Worm (Caenorhabditis elegans) whole organism, L4 larva: ENCODE data around the gene C33F10.11.

Source experiments
- D1046.2 ChIP-seq: fragments of 200-800 bp; sonication (Bioruptor generic); IDR thresholded peaks from 2 replicates; pipeline ENCODE4 v1.3.6; 2022; ENCODE audit warnings: missing genetic modification characterization, missing compliant biosample characterization
- F49E8.2 ChIP-seq: sonication (generic microtip); optimal IDR thresholded peaks from 2 replicates; lab custom pipeline; 2016; ENCODE audit warnings: missing compliant biosample characterization, mild to moderate bottlenecking, missing genetic modification characterization, borderline replicate concordance
- R02D3.7 ChIP-seq: fragments of 150-350 bp; sonication (generic microtip); optimal IDR thresholded peaks from 3 replicates; lab custom pipeline; 2014; ENCODE audit warnings: missing biosample characterization, missing genetic modification characterization
- T20F7.1 ChIP-seq: fragments of 200-800 bp; sonication (Bioruptor generic); optimal IDR thresholded peaks from 2 replicates; lab custom pipeline; 2018; ENCODE audit warnings: mild to moderate bottlenecking, missing genetic modification characterization, missing compliant biosample characterization
- T26A8.4 ChIP-seq: fragments of 200-800 bp; sonication (Bioruptor generic); IDR thresholded peaks from 2 replicates; pipeline ENCODE4 v1.3.6; 2022; ENCODE audit warnings: missing genetic modification characterization, missing compliant biosample characterization
- Y48G9A.11 ChIP-seq: fragments of 200-800 bp; sonication (Bioruptor generic); IDR thresholded peaks from 2 replicates; pipeline ENCODE4 v1.3.6; 2022; ENCODE audit warnings: missing genetic modification reagents, missing genetic modification characterization, missing compliant biosample characterization
- ZK546.5 ChIP-seq, 2 experiments: sonication (generic microtip); optimal IDR thresholded peaks; 2 replicates each; lab custom pipeline; 2017; ENCODE audit warnings: missing biosample characterization in 2 of 2, missing genetic modification characterization in 2 of 2
- aha-1 ChIP-seq: fragments of 150-350 bp; peaks from one replicate; lab custom pipeline; 2014; ENCODE audit warnings: missing biosample characterization, missing genetic modification characterization
- aly-2 ChIP-seq: sonication (generic microtip); optimal IDR thresholded peaks from 2 replicates; lab custom pipeline; 2018; ENCODE audit warnings: missing biosample characterization, missing genetic modification characterization
- ama-1 ChIP-seq: fragments of 150-350 bp; optimal IDR thresholded peaks from 2 replicates; lab custom pipeline; 2014; ENCODE audit warnings: inconsistent platforms, mixed read lengths
- arid-1 ChIP-seq: fragments of 200-800 bp; sonication (Bioruptor generic); conservative IDR thresholded peaks from 2 replicates; pipeline ENCODE4 v1.3.6; 2022; ENCODE audit warnings: missing genetic modification reagents, missing genetic modification characterization, missing compliant biosample characterization
- ceh-44 ChIP-seq: fragments of 200-800 bp; sonication (Bioruptor generic); IDR thresholded peaks from 2 replicates; pipeline ENCODE4 v1.3.6; 2022; ENCODE audit warnings: missing genetic modification reagents, missing genetic modification characterization, missing compliant biosample characterization
- ceh-62 ChIP-seq: sonication (generic microtip); optimal IDR thresholded peaks from 2 replicates; lab custom pipeline; 2017; ENCODE audit warnings: missing biosample characterization, missing genetic modification characterization
- ces-1 ChIP-seq: fragments of 150-350 bp; sonication (generic microtip); optimal IDR thresholded peaks from 4 replicates; lab custom pipeline; 2014; ENCODE audit warnings: missing biosample characterization, missing genetic modification reagents, missing genetic modification characterization
- ctbp-1 ChIP-seq: fragments of 200-800 bp; sonication (Bioruptor generic); IDR thresholded peaks from 2 replicates; pipeline ENCODE4 v1.3.6; 2022; ENCODE audit warnings: missing genetic modification reagents, missing genetic modification characterization, missing compliant biosample characterization
- daf-16 ChIP-seq, 3 experiments: sonication (generic microtip); optimal IDR thresholded peaks; 2 replicates each; lab custom pipeline; 2016 to 2017; ENCODE audit warnings: missing genetic modification characterization in 3 of 3, missing genetic modification reagents in 3 of 3, mild to moderate bottlenecking in 2 of 3, missing compliant biosample characterization in 2 of 3, missing biosample characterization in 1 of 3, moderate library complexity in 1 of 3
- dmd-6 ChIP-seq: fragments of 200-800 bp; sonication (Bioruptor generic); IDR thresholded peaks from 2 replicates; pipeline ENCODE4 v1.3.6; 2022; ENCODE audit warnings: missing genetic modification reagents, missing genetic modification characterization, missing compliant biosample characterization
- dpl-1 ChIP-seq: fragments of 150-350 bp; optimal IDR thresholded peaks from 2 replicates; lab custom pipeline; 2014; ENCODE audit warnings: missing biosample characterization, missing genetic modification reagents, missing genetic modification characterization
- dve-1 ChIP-seq: sonication (generic microtip); optimal IDR thresholded peaks from 2 replicates; lab custom pipeline; 2017; ENCODE audit warnings: antibody characterized with exemption, mild to moderate bottlenecking, missing genetic modification characterization, missing compliant biosample characterization; ENCODE audit not compliant: insufficient read depth
- hlh-11 ChIP-seq: fragments of 200-800 bp; sonication (Bioruptor generic); optimal IDR thresholded peaks from 2 replicates; lab custom pipeline; 2018; ENCODE audit warnings: mild to moderate bottlenecking, missing genetic modification characterization, missing compliant biosample characterization
- hlh-30 ChIP-seq: sonication (generic microtip); optimal IDR thresholded peaks from 2 replicates; lab custom pipeline; 2017; ENCODE audit warnings: antibody characterized with exemption, mild to moderate bottlenecking, missing genetic modification characterization, missing compliant biosample characterization; ENCODE audit not compliant: insufficient read depth
- hmg-1.1 ChIP-seq: fragments of 200-800 bp; sonication (Bioruptor generic); IDR thresholded peaks from 2 replicates; pipeline ENCODE4 v1.3.6; 2022; ENCODE audit warnings: missing genetic modification reagents, missing genetic modification characterization, missing compliant biosample characterization
- lin-13 ChIP-seq: fragments of 150-350 bp; optimal IDR thresholded peaks from 2 replicates; lab custom pipeline; 2014; ENCODE audit warnings: missing biosample characterization, missing genetic modification reagents, missing genetic modification characterization
- lin-15B ChIP-seq: fragments of 150-350 bp; sonication (generic microtip); optimal IDR thresholded peaks from 3 replicates; lab custom pipeline; 2014; ENCODE audit warnings: missing biosample characterization, missing genetic modification characterization
- lsy-2 ChIP-seq, 2 experiments: fragments of 150-350 bp in 1 of 2; sonication (generic microtip) in 1 of 2; optimal IDR thresholded peaks; 2 replicates each; lab custom pipeline; 2014 to 2017; ENCODE audit warnings: missing biosample characterization in 2 of 2, missing genetic modification characterization in 2 of 2
- madf-9 ChIP-seq: fragments of 200-800 bp; sonication (Bioruptor generic); conservative IDR thresholded peaks from 2 replicates; pipeline ENCODE4 v1.3.6; 2022; ENCODE audit warnings: missing genetic modification reagents, missing genetic modification characterization, missing compliant biosample characterization
- mdl-1 ChIP-seq, 2 experiments: fragments of 150-350 bp in 1 of 2; sonication (generic microtip) in 1 of 2; optimal IDR thresholded peaks; 2 replicates each; lab custom pipeline; 2014 to 2017; ENCODE audit warnings: missing biosample characterization in 2 of 2, missing genetic modification characterization in 2 of 2
- mdt-29 ChIP-seq: fragments of 200-800 bp; sonication (Bioruptor generic); IDR thresholded peaks from 2 replicates; pipeline ENCODE4 v1.3.6; 2022; ENCODE audit warnings: missing genetic modification reagents, missing genetic modification characterization, missing compliant biosample characterization
- mep-1 ChIP-seq: fragments of 150-350 bp; sonication (generic microtip); optimal IDR thresholded peaks from 3 replicates; lab custom pipeline; 2014; ENCODE audit warnings: missing biosample characterization, missing genetic modification characterization
- mxl-3 ChIP-seq: fragments of 200-800 bp; sonication (Bioruptor generic); optimal IDR thresholded peaks from 2 replicates; lab custom pipeline; 2018; ENCODE audit warnings: mild to moderate bottlenecking, missing genetic modification characterization, missing compliant biosample characterization
- nhr-102 ChIP-seq: sonication (generic microtip); optimal IDR thresholded peaks from 2 replicates; lab custom pipeline; 2016; ENCODE audit warnings: mild to moderate bottlenecking, missing genetic modification characterization, moderate library complexity, missing compliant biosample characterization
- nhr-11 ChIP-seq: fragments of 150-350 bp; optimal IDR thresholded peaks from 2 replicates; lab custom pipeline; 2014; ENCODE audit warnings: missing biosample characterization, missing genetic modification characterization
- nhr-111 ChIP-seq: fragments of 200-800 bp; sonication (Bioruptor generic); optimal IDR thresholded peaks from 2 replicates; lab custom pipeline; 2018; ENCODE audit warnings: mild to moderate bottlenecking, missing genetic modification characterization, missing compliant biosample characterization
- nhr-28 ChIP-seq: fragments of 150-350 bp; optimal IDR thresholded peaks from 2 replicates; lab custom pipeline; 2014; ENCODE audit warnings: missing biosample characterization, missing genetic modification characterization
- nhr-41 ChIP-seq: fragments of 200-800 bp; sonication (Bioruptor generic); IDR thresholded peaks from 2 replicates; pipeline ENCODE4 v1.3.6; 2022; ENCODE audit warnings: missing genetic modification reagents, missing genetic modification characterization, missing compliant biosample characterization
- nhr-42 ChIP-seq: fragments of 200-800 bp; sonication (Bioruptor generic); IDR thresholded peaks from 2 replicates; pipeline ENCODE4 v1.3.6; 2022; ENCODE audit warnings: missing genetic modification characterization, missing compliant biosample characterization
- nhr-6 ChIP-seq: fragments of 150-350 bp; optimal IDR thresholded peaks from 2 replicates; lab custom pipeline; 2014; ENCODE audit warnings: missing biosample characterization, missing genetic modification characterization
- php-3 ChIP-seq: fragments of 200-800 bp; sonication (Bioruptor generic); IDR thresholded peaks from 2 replicates; pipeline ENCODE4 v1.3.6; 2022; ENCODE audit warnings: missing genetic modification reagents, missing genetic modification characterization, missing compliant biosample characterization
- sdz-12 ChIP-seq: fragments of 200-800 bp; sonication (Bioruptor generic); optimal IDR thresholded peaks from 2 replicates; lab custom pipeline; 2018; ENCODE audit warnings: mild to moderate bottlenecking, missing genetic modification characterization, missing compliant biosample characterization
- set-16 ChIP-seq: fragments of 200-800 bp; sonication (Bioruptor generic); IDR thresholded peaks from 2 replicates; pipeline ENCODE4 v1.3.6; 2022; ENCODE audit warnings: missing genetic modification reagents, missing genetic modification characterization, missing compliant biosample characterization
- skn-1 ChIP-seq: fragments of 150-350 bp; optimal IDR thresholded peaks from 2 replicates; lab custom pipeline; 2014; ENCODE audit warnings: missing biosample characterization, missing genetic modification characterization
- snpc-4 ChIP-seq: fragments of 150-350 bp; optimal IDR thresholded peaks from 2 replicates; lab custom pipeline; 2014; ENCODE audit warnings: missing biosample characterization, missing genetic modification characterization
- spr-1 ChIP-seq: sonication (generic microtip); optimal IDR thresholded peaks from 2 replicates; lab custom pipeline; 2016; ENCODE audit warnings: mild to moderate bottlenecking, missing genetic modification characterization, missing compliant biosample characterization
- spr-3 ChIP-seq: fragments of 200-800 bp; sonication (Bioruptor generic); optimal IDR thresholded peaks from 2 replicates; lab custom pipeline; 2018; ENCODE audit warnings: mild to moderate bottlenecking, missing genetic modification characterization, missing compliant biosample characterization
- tag-97 ChIP-seq: fragments of 200-800 bp; sonication (Bioruptor generic); IDR thresholded peaks from 2 replicates; pipeline ENCODE4 v1.3.6; 2022; ENCODE audit warnings: missing genetic modification characterization, missing compliant biosample characterization
- zfp-2 ChIP-seq: sonication (generic microtip); optimal IDR thresholded peaks from 2 replicates; lab custom pipeline; 2016; ENCODE audit warnings: mild to moderate bottlenecking, missing genetic modification characterization, missing compliant biosample characterization
- ztf-7 ChIP-seq: fragments of 150-350 bp; optimal IDR thresholded peaks from 2 replicates; lab custom pipeline; 2014; ENCODE audit warnings: missing biosample characterization, missing genetic modification characterization

The C33F10.11 gene

ce11 chrII:4857086-4857485, 22.4 kb upstream of the C33F10.11 start (continued):
- TF ChIP-seq lsy-2 (tag; optimal IDR thresholded peaks at IDR 0.05; lab: Kevin White, UChicago) (peak in 1 of 2 experiments; percentile 27), mdl-1 (tag; optimal IDR thresholded peaks at IDR 0.05; lab: Kevin White, UChicago) (peak in 1 of 2 experiments; percentile 1), dve-1 (tag; lab: Kevin White, UChicago) (peak; percentile 48), T20F7.1 (no peak)
- TF ChIP-seq, all 104 proteins: peak for 15

ce11 chrII:4856113-4856512, 21.5 kb upstream of the C33F10.11 start:
- TF ChIP-seq dve-1 (tag; lab: Kevin White, UChicago) (peak; percentile 48), hlh-11 (tag; lab: Kevin White, UChicago) (peak; percentile 50), D1046.2 (GFP tag; lab: Robert Waterston, UW) (no peak), dmd-6 (GFP tag; lab: Robert Waterston, UW) (peak; percentile 24; the same call in 1 of the 2 replicates), ztf-7 (tag; lab: Kevin White, UChicago) (no peak), Y48G9A.11 (GFP tag; lab: Robert Waterston, UW) (no peak), hlh-30 (peak; percentile 89), mep-1 (peak; percentile 11), nhr-28 (tag; lab: Kevin White, UChicago) (peak; percentile 14), aha-1 (tag; lab: Kevin White, UChicago) (peak; percentile 13), lin-13 (peak; percentile 19), ceh-44 (no peak), nhr-11 (peak; percentile 17), daf-16 (GFP tag; optimal IDR thresholded peaks at IDR 0.05; lab: Kevin White, UChicago) (no peak), daf-16 (tag; optimal IDR thresholded peaks at IDR 0.05; lab: Kevin White, UChicago) (peak; percentile 2), zfp-2 (tag; lab: Kevin White, UChicago) (no peak), mdt-29 (0 out of 2 replicates have a peak, but pooled peaks have one; percentile 58), lsy-2 (tag; optimal IDR thresholded peaks at IDR 0.05; lab: Kevin White, UChicago) (peak in 1 of 2 experiments; percentile 59), mdl-1 (tag; optimal IDR thresholded peaks at IDR 0.05; lab: Kevin White, UChicago) (peak in 1 of 2 experiments; percentile 36), T20F7.1 (peak; percentile 32)

- TF ChIP-seq snpc-4 (tag; lab: Kevin White, UChicago) (no peak), ces-1 (GFP tag; lab: Kevin White, UChicago) (peak; percentile 48), ztf-7 (tag; lab: Kevin White, UChicago) (no peak), ama-1 (lab: Kevin White, UChicago) (no peak), nhr-6 (tag; lab: Kevin White, UChicago) (no peak), nhr-41 (no peak), zfp-2 (tag; lab: Kevin White, UChicago) (no peak), lin-13 (no peak), set-16 (GFP tag; lab: Robert Waterston, UW) (no peak), ceh-44 (no peak), sdz-12 (GFP tag; lab: Kevin White, UChicago) (no peak), nhr-111 (GFP tag; lab: Kevin White, UChicago) (no peak), nhr-11 (no peak), ctbp-1 (GFP tag; lab: Robert Waterston, UW) (no peak), F49E8.2 (tag; lab: Kevin White, UChicago) (no peak), T26A8.4 (GFP tag; lab: Robert Waterston, UW) (no peak), nhr-102 (tag; lab: Kevin White, UChicago) (no peak), madf-9 (GFP tag; lab: Robert Waterston, UW) (no peak), lin-15B (no peak), spr-3 (GFP tag; lab: Kevin White, UChicago) (no peak), dmd-6 (GFP tag; lab: Robert Waterston, UW) (0 out of 2 replicates have a peak, but pooled peaks have one; percentile 9), ceh-62 (tag; lab: Kevin White, UChicago) (no peak), dpl-1 (peak; percentile 13), ZK546.5 (tag; optimal IDR thresholded peaks at IDR 0.05; lab: Kevin White, UChicago) (no peak), R02D3.7 (tag; lab: Kevin White, UChicago) (no peak), spr-1 (tag; lab: Kevin White, UChicago) (no peak), aly-2 (no peak), mxl-3 (no peak), mep-1 (no peak), arid-1 (GFP tag; lab: Robert Waterston, UW) (no peak), skn-1 (tag; lab: Kevin White, UChicago) (no peak), php-3 (GFP tag; lab: Robert Waterston, UW) (no peak), hmg-1.1 (no peak), tag-97 (GFP tag; lab: Robert Waterston, UW) (0 out of 2 replicates have a peak, but pooled peaks have one; percentile 75), nhr-42 (GFP tag; lab: Robert Waterston, UW) (no peak)
These were observed 20.8 kb upstream of the C33F10.11 start for ce11 chrII:4855489-4855888.
